Worm (Caenorhabditis elegans) whole organism, L4 larva: ENCODE data around the gene twk-36.

Experiments
- dve-1 ChIP-seq: sonication (generic microtip); optimal IDR thresholded peaks from 2 replicates; lab custom pipeline; 2017; ENCODE audit warnings: antibody characterized with exemption, mild to moderate bottlenecking, missing genetic modification characterization, missing compliant biosample characterization; ENCODE audit not compliant: insufficient read depth
- pqm-1 ChIP-seq: sonication (generic microtip); optimal IDR thresholded peaks from 2 replicates; lab custom pipeline; 2017; ENCODE audit warnings: missing biosample characterization, missing genetic modification characterization
- ztf-11 ChIP-seq: fragments of 150-350 bp; optimal IDR thresholded peaks from 2 replicates; lab custom pipeline; 2014; ENCODE audit warnings: missing biosample characterization, missing genetic modification characterization

- TF ChIP-seq pqm-1 (no peak), ztf-11 (tag; lab: Kevin White, UChicago) (no peak), dve-1 (tag; lab: Kevin White, UChicago) (no peak)
Observed at ce11 chrV:17784363-17784762, 37.5 kb upstream of the twk-36 start.
